Fruit fly (Drosophila melanogaster) Kc167 (cell line): ENCODE measurements around the gene CG5555.

Experiments used
- h ChIP-seq: fragments of >200 bp; optimal IDR thresholded peaks from 3 replicates; lab custom pipeline; 2018; ENCODE audit warnings: missing external identifiers
- insv ChIP-seq: fragments of >200 bp; optimal IDR thresholded peaks from 3 replicates; lab custom pipeline; 2018; ENCODE audit warnings: missing external identifiers
- psq ChIP-seq: fragments of >200 bp; optimal IDR thresholded peaks from 2 replicates; lab custom pipeline; 2017; ENCODE audit warnings: missing external identifiers

dm6 chr3R:19229245-19229644 lies 48.9 kb upstream of the CG5555 start, which contains the start of the genes CG5250 and Polr2M:
- TF ChIP-seq insv (lab: Kevin White, UChicago) (no peak), h (no peak), psq (no peak)
